Fruit fly (Drosophila melanogaster) whole organism, embryonic: ENCODE results near the gene CG6136.

Source experiments
- CG10209 ChIP-seq: fragments of 200-800 bp; sonication (Bioruptor generic); optimal IDR thresholded peaks from 3 replicates; lab custom pipeline; 2017; ENCODE audit warnings: missing biosample characterization, mild to moderate bottlenecking, missing genetic modification characterization, missing genetic modification reagents
- CG10274 ChIP-seq: fragments of 200-800 bp; sonication (Bioruptor generic); optimal IDR thresholded peaks from 3 replicates; lab custom pipeline; 2017; ENCODE audit warnings: missing biosample characterization, mild to moderate bottlenecking, missing genetic modification characterization
- CG10321 ChIP-seq: fragments of 200-800 bp; sonication (Bioruptor generic); IDR thresholded peaks from 2 replicates; pipeline ENCODE4 v1.3.6; 2022; ENCODE audit warnings: missing biosample characterization, missing genetic modification characterization
- CG10979 ChIP-seq: fragments of 200-800 bp; sonication (Bioruptor generic); optimal IDR thresholded peaks from 2 replicates; lab custom pipeline; 2018; ENCODE audit warnings: missing biosample characterization, mild to moderate bottlenecking, missing genetic modification characterization, moderate library complexity
- CG11695 ChIP-seq: fragments of 200-800 bp; sonication (Bioruptor generic); IDR thresholded peaks from 3 replicates; pipeline ENCODE4 v1.3.6; 2022; ENCODE audit warnings: missing biosample characterization, missing genetic modification characterization
- CG12744 ChIP-seq: fragments of 200-800 bp; sonication (Bioruptor generic); optimal IDR thresholded peaks from 2 replicates; lab custom pipeline; 2016; ENCODE audit warnings: missing biosample characterization, missing genetic modification characterization
- CG13287 ChIP-seq: fragments of 200-800 bp; sonication (Bioruptor generic); IDR thresholded peaks from 2 replicates; pipeline ENCODE4 v1.3.6; 2022; ENCODE audit warnings: missing biosample characterization, missing genetic modification characterization; ENCODE audit not compliant: partially characterized antibody
- CG13296 ChIP-seq: fragments of 200-800 bp; sonication (Bioruptor generic); optimal IDR thresholded peaks from 3 replicates; lab custom pipeline; 2018; ENCODE audit warnings: missing biosample characterization, mild to moderate bottlenecking, missing genetic modification characterization
- CG14860 ChIP-seq: fragments of 200-800 bp; sonication (Bioruptor generic); IDR thresholded peaks from 3 replicates; pipeline ENCODE4 v1.3.6; 2022; ENCODE audit warnings: missing biosample characterization, missing genetic modification characterization; ENCODE audit not compliant: partially characterized antibody
- CG1603 ChIP-seq: fragments of 200-800 bp; sonication (Bioruptor generic); optimal IDR thresholded peaks from 2 replicates; lab custom pipeline; 2019; ENCODE audit warnings: missing biosample characterization, mild to moderate bottlenecking, missing genetic modification characterization, moderate library complexity
- CG16813 ChIP-seq: fragments of 200-800 bp; sonication (Bioruptor generic); IDR thresholded peaks from 3 replicates; pipeline ENCODE4 v1.3.6; 2022; ENCODE audit warnings: missing biosample characterization, missing genetic modification characterization; ENCODE audit not compliant: partially characterized antibody
- CG17359 ChIP-seq: fragments of 200-800 bp; sonication (Bioruptor generic); optimal IDR thresholded peaks from 3 replicates; lab custom pipeline; 2018; ENCODE audit warnings: missing biosample characterization, mild to moderate bottlenecking, missing genetic modification characterization, moderate library complexity
- CG17568 ChIP-seq: fragments of 200-800 bp; sonication (Bioruptor generic); optimal IDR thresholded peaks from 2 replicates; lab custom pipeline; 2018; ENCODE audit warnings: missing biosample characterization, mild to moderate bottlenecking, missing genetic modification characterization, moderate library complexity
- CG17612 ChIP-seq: fragments of 200-800 bp; sonication (Bioruptor generic); IDR thresholded peaks from 2 replicates; pipeline ENCODE4 v1.3.6; 2022; ENCODE audit warnings: missing biosample characterization, missing genetic modification characterization
- CG17829 ChIP-seq: fragments of 200-800 bp; optimal IDR thresholded peaks from 2 replicates; lab custom pipeline; 2019; ENCODE audit warnings: missing biosample characterization, mild to moderate bottlenecking, missing genetic modification characterization, moderate library complexity
- CG2129 ChIP-seq: fragments of 200-800 bp; sonication (Bioruptor generic); IDR thresholded peaks from 2 replicates; pipeline ENCODE4 v1.3.6; 2022; ENCODE audit warnings: missing biosample characterization, missing genetic modification characterization; ENCODE audit not compliant: partially characterized antibody
- CG2712 ChIP-seq: fragments of 200-800 bp; optimal IDR thresholded peaks from 3 replicates; lab custom pipeline; 2019; ENCODE audit warnings: missing biosample characterization, mild to moderate bottlenecking, missing genetic modification characterization, moderate library complexity
- CG2875 ChIP-seq: fragments of 200-800 bp; sonication (Bioruptor generic); optimal IDR thresholded peaks from 2 replicates; lab custom pipeline; 2017; ENCODE audit warnings: missing biosample characterization, mild to moderate bottlenecking, missing genetic modification characterization, missing genetic modification reagents
- CG32532 ChIP-seq: fragments of 200-800 bp; sonication (Bioruptor generic); IDR thresholded peaks from 2 replicates; pipeline ENCODE4 v1.3.6; 2022; ENCODE audit warnings: missing biosample characterization, missing genetic modification characterization
- CG4617 ChIP-seq: fragments of 200-800 bp; sonication (Bioruptor generic); optimal IDR thresholded peaks from 3 replicates; lab custom pipeline; 2016; ENCODE audit warnings: missing biosample characterization, missing genetic modification characterization, borderline replicate concordance
- CG6683 ChIP-seq: fragments of 200-800 bp; sonication (Bioruptor generic); optimal IDR thresholded peaks from 2 replicates; lab custom pipeline; 2017; ENCODE audit warnings: missing biosample characterization, mild to moderate bottlenecking, missing genetic modification characterization, missing genetic modification reagents
- CG6765 ChIP-seq: fragments of 200-800 bp; sonication (Bioruptor generic); optimal IDR thresholded peaks from 3 replicates; lab custom pipeline; 2017; ENCODE audit warnings: missing biosample characterization, mild to moderate bottlenecking, missing genetic modification characterization
- CG6854 ChIP-seq: fragments of 200-800 bp; sonication (Bioruptor generic); optimal IDR thresholded peaks from 3 replicates; lab custom pipeline; 2017; ENCODE audit warnings: missing biosample characterization, mild to moderate bottlenecking, missing genetic modification characterization
- Dll ChIP-seq: fragments of 200-800 bp; sonication (Bioruptor generic); IDR thresholded peaks from 4 replicates; pipeline ENCODE4 v1.3.6; 2022; ENCODE audit warnings: missing biosample characterization, missing genetic modification characterization; ENCODE audit not compliant: partially characterized antibody
- Doc3 ChIP-seq: fragments of 200-800 bp; sonication (Bioruptor generic); IDR thresholded peaks from 3 replicates; pipeline ENCODE4 v1.3.6; 2022; ENCODE audit warnings: missing biosample characterization, missing genetic modification characterization; ENCODE audit not compliant: partially characterized antibody
- Dp ChIP-seq: fragments of 200-800 bp; sonication (Bioruptor generic); optimal IDR thresholded peaks from 2 replicates; lab custom pipeline; 2018; ENCODE audit warnings: missing biosample characterization, mild to moderate bottlenecking, missing genetic modification characterization, moderate library complexity
- Dref ChIP-seq: fragments of 200-800 bp; sonication (Bioruptor generic); IDR thresholded peaks from 2 replicates; pipeline ENCODE4 v1.3.6; 2022; ENCODE audit warnings: missing biosample characterization, missing genetic modification characterization
- E2f2 ChIP-seq: fragments of 200-800 bp; sonication (Bioruptor generic); IDR thresholded peaks from 2 replicates; pipeline ENCODE4 v1.3.6; 2022; ENCODE audit warnings: missing biosample characterization, missing genetic modification characterization
- Ets65A ChIP-seq: fragments of 200-800 bp; sonication (Bioruptor generic); peaks from one replicate; lab custom pipeline; 2016; ENCODE audit warnings: missing biosample characterization, missing genetic modification characterization
- Fer1 ChIP-seq: fragments of 200-800 bp; sonication (Bioruptor generic); optimal IDR thresholded peaks from 2 replicates; lab custom pipeline; 2017; ENCODE audit warnings: missing biosample characterization, mild to moderate bottlenecking, missing genetic modification characterization
- Fer2 ChIP-seq: fragments of 200-800 bp; sonication (Bioruptor generic); optimal IDR thresholded peaks from 2 replicates; lab custom pipeline; 2018; ENCODE audit warnings: missing biosample characterization, mild to moderate bottlenecking, missing genetic modification characterization, moderate library complexity
- Meics ChIP-seq: fragments of 200-800 bp; sonication (Bioruptor generic); optimal IDR thresholded peaks from 2 replicates; lab custom pipeline; 2017; ENCODE audit warnings: missing biosample characterization, mild to moderate bottlenecking, missing genetic modification characterization
- Mrtf ChIP-seq: fragments of 200-800 bp; sonication (Bioruptor generic); IDR thresholded peaks from 3 replicates; pipeline ENCODE4 v1.3.6; 2022; ENCODE audit warnings: missing biosample characterization, missing genetic modification characterization
- Stat92E ChIP-seq, 3 experiments: fragments of >200 bp in 2 of 3; fragments of 200-800 bp in 1 of 3; sonication (Bioruptor generic) in 1 of 3; optimal IDR thresholded peaks; 2 replicates each; lab custom pipeline; 2017 to 2019; ENCODE audit warnings: missing biosample characterization in 3 of 3, missing genetic modification characterization in 3 of 3, mild to moderate bottlenecking in 1 of 3, moderate library complexity in 1 of 3
- Xrp1 ChIP-seq: fragments of 200-800 bp; sonication (Bioruptor generic); IDR thresholded peaks from 2 replicates; pipeline ENCODE4 v1.3.6; 2022; ENCODE audit warnings: missing biosample characterization, missing genetic modification characterization
- bigmax ChIP-seq: fragments of 200-800 bp; sonication (Bioruptor generic); optimal IDR thresholded peaks from 2 replicates; lab custom pipeline; 2018; ENCODE audit warnings: missing biosample characterization, mild to moderate bottlenecking, missing genetic modification characterization
- crc ChIP-seq: fragments of 200-800 bp; sonication (Bioruptor generic); optimal IDR thresholded peaks from 2 replicates; lab custom pipeline; 2016; ENCODE audit warnings: missing biosample characterization, missing genetic modification characterization
- crp ChIP-seq, 2 experiments: fragments of 200-800 bp; sonication (Bioruptor generic); optimal IDR thresholded peaks; 2 replicates in 1 of 2; 3 replicates in 1 of 2; lab custom pipeline; 2017; ENCODE audit warnings: missing biosample characterization in 2 of 2, missing genetic modification characterization in 2 of 2, mild to moderate bottlenecking in 1 of 2, moderate library complexity in 1 of 2
- gem ChIP-seq: fragments of 200-800 bp; sonication (Bioruptor generic); optimal IDR thresholded peaks from 2 replicates; lab custom pipeline; 2019; ENCODE audit warnings: missing biosample characterization, mild to moderate bottlenecking, missing genetic modification characterization, moderate library complexity
- lbe ChIP-seq: fragments of 200-800 bp; sonication (Bioruptor generic); optimal IDR thresholded peaks from 2 replicates; lab custom pipeline; 2016; ENCODE audit warnings: missing biosample characterization, mild to moderate bottlenecking, missing genetic modification characterization
- mam ChIP-seq: fragments of 200-800 bp; sonication (Bioruptor generic); optimal IDR thresholded peaks from 3 replicates; lab custom pipeline; 2016; ENCODE audit warnings: missing biosample characterization, missing genetic modification characterization
- nmo ChIP-seq: fragments of 200-800 bp; sonication (Bioruptor generic); optimal IDR thresholded peaks from 2 replicates; lab custom pipeline; 2018; ENCODE audit warnings: missing biosample characterization, mild to moderate bottlenecking, missing genetic modification characterization, moderate library complexity
- phol ChIP-seq: fragments of 200-800 bp; sonication (Bioruptor generic); optimal IDR thresholded peaks from 3 replicates; lab custom pipeline; 2018; ENCODE audit warnings: missing biosample characterization, mild to moderate bottlenecking, missing genetic modification characterization, moderate library complexity
- ranshi ChIP-seq: fragments of 200-800 bp; sonication (Bioruptor generic); IDR thresholded peaks from 2 replicates; pipeline ENCODE4 v1.3.6; 2022; ENCODE audit warnings: missing biosample characterization, missing genetic modification characterization
- repo ChIP-seq: fragments of 200-800 bp; sonication (Bioruptor generic); optimal IDR thresholded peaks from 2 replicates; lab custom pipeline; 2016; ENCODE audit warnings: missing biosample characterization, missing genetic modification characterization
- row ChIP-seq: fragments of 200-800 bp; sonication (Bioruptor generic); IDR thresholded peaks from 3 replicates; pipeline ENCODE4 v1.3.6; 2022; ENCODE audit warnings: missing biosample characterization, missing genetic modification characterization
- shn ChIP-seq: fragments of 200-800 bp; sonication (Bioruptor generic); optimal IDR thresholded peaks from 3 replicates; lab custom pipeline; 2016; ENCODE audit warnings: missing biosample characterization, missing genetic modification characterization
- slbo ChIP-seq: fragments of 200-800 bp; sonication (Bioruptor generic); IDR thresholded peaks from 2 replicates; pipeline ENCODE4 v1.3.6; 2022; ENCODE audit warnings: missing biosample characterization, missing genetic modification characterization
- ttk ChIP-seq: fragments of 200-800 bp; sonication (Bioruptor generic); IDR thresholded peaks from 2 replicates; pipeline ENCODE4 v2.1.2; 2022; ENCODE audit warnings: missing biosample characterization, missing genetic modification characterization
- unpg ChIP-seq: fragments of 200-800 bp; sonication (Bioruptor generic); optimal IDR thresholded peaks from 3 replicates; lab custom pipeline; 2018; ENCODE audit warnings: missing biosample characterization, mild to moderate bottlenecking, missing genetic modification characterization, moderate library complexity

The CG6136 gene

DNA sequence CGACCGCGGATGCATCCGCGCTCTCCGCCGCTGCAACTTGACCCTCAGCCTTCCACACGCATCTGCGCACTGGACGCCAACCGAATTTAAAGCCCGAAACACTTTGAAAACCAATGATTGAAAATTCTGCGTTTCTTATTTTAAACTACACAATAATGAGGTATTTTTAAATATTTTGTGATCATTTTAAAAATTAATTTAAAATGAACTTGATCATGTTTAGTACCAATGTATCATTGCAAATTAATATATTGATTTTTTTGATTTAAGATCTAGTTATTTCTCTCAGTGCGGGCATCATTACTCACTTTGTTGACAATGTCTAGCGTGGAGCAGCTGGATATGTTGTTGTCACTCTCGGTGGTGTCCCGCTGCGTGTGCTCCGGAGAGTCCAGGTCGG lies 5.2 kb downstream of the CG6136 start (continued):
- TF ChIP-seq CG10209 (peak; percentile 37), slbo (peak; percentile 66), ttk (GFP tag; lab: Robert Waterston, UW) (peak; percentile 18; the same call in 1 of the 2 replicates), CG4617 (GFP tag; lab: Kevin White, UChicago) (no peak), Ets65A (GFP tag; lab: Kevin White, UChicago) (peak; percentile 68), nmo (GFP tag; lab: Kevin White, UChicago) (peak; percentile 31), CG10979 (peak; percentile 44), mam (GFP tag; lab: Kevin White, UChicago) (no peak), CG13287 (no peak), repo (GFP tag; lab: Kevin White, UChicago) (no peak), CG6854 (GFP tag; lab: Kevin White, UChicago) (no peak), CG17568 (no peak), CG2712 (tag; lab: Kevin White, UChicago) (peak; percentile 45), CG32532 (GFP tag; lab: Robert Waterston, UW) (peak; percentile 37; the same call in 1 of the 2 replicates), CG6683 (GFP tag; lab: Kevin White, UChicago) (peak; percentile 8), CG11695 (GFP tag; lab: Robert Waterston, UW) (peak; percentile 61; the same call in 2 of the 3 replicates), unpg (GFP tag; lab: Kevin White, UChicago) (peak; percentile 74), crc (GFP tag; lab: Kevin White, UChicago) (no peak), Fer1 (GFP tag; lab: Kevin White, UChicago) (peak; percentile 59), CG13296 (peak; percentile 20), Meics (GFP tag; lab: Kevin White, UChicago) (peak; percentile 13), ranshi (GFP tag; lab: Robert Waterston, UW) (peak; percentile 41; the same call in 1 of the 2 replicates), CG10321 (0 out of 2 replicates have a peak, but pooled peaks have one; percentile 8), CG17612 (no peak), CG17359 (peak; percentile 45), CG2875 (GFP tag; lab: Kevin White, UChicago) (no peak), CG17829 (peak; percentile 40), bigmax (GFP tag; lab: Kevin White, UChicago) (no peak), CG2129 (no peak), gem (peak; percentile 82), Fer2 (tag; lab: Kevin White, UChicago) (no peak), row (GFP tag; lab: Robert Waterston, UW) (peak; percentile 74), CG6765 (GFP tag; lab: Kevin White, UChicago) (peak; percentile 8), shn (GFP tag; lab: Kevin White, UChicago) (no peak)

- TF ChIP-seq Mrtf (GFP tag; lab: Robert Waterston, UW) (no peak), CG12744 (GFP tag; lab: Kevin White, UChicago) (no peak), lbe (peak; percentile 28), Xrp1 (GFP tag; lab: Robert Waterston, UW) (0 out of 2 replicates have a peak, but pooled peaks have one; percentile 14), CG16813 (GFP tag; lab: Robert Waterston, UW) (0 out of 3 replicates have a peak, but pooled peaks have one; percentile 29), Dp (peak; percentile 82), Dll (GFP tag; lab: Robert Waterston, UW) (peak; percentile 69; the same call in 3 of the 4 replicates), unpg (GFP tag; lab: Kevin White, UChicago) (no peak), Stat92E (GFP tag; optimal IDR thresholded peaks at IDR 0.05; lab: Kevin White, UChicago) (no peak), CG10274 (GFP tag; lab: Kevin White, UChicago) (no peak), CG1603 (tag; lab: Kevin White, UChicago) (peak; percentile 47), E2f2 (peak; percentile 91), CG2129 (peak; percentile 34; the same call in 1 of the 2 replicates), CG14860 (GFP tag; lab: Robert Waterston, UW) (peak; percentile 48; the same call in 1 of the 3 replicates), Doc3 (GFP tag; lab: Robert Waterston, UW) (0 out of 3 replicates have a peak, but pooled peaks have one; percentile 17), crp (GFP tag; optimal IDR thresholded peaks at IDR 0.05; lab: Kevin White, UChicago) (peak in 1 of 2 experiments; percentile 15), Dref (GFP tag; lab: Robert Waterston, UW) (peak; percentile 76), phol (tag; lab: Kevin White, UChicago) (peak; percentile 41)
These were observed 8.4 kb downstream of the CG6136 start, which contains the start of gene CG6171 for dm6 chr3R:15363608-15364007. CG6171 (minus strand) TSS chr3R:15363857.
